Fruit fly (Drosophila melanogaster): ENCODE data around the gene LysE.

The LysE gene

dm6 chr3L:1166266-1166665 lies 46.4 kb upstream of the LysE start (continued):
- TF ChIP-seq bcd (GFP tag; optimal IDR thresholded peaks at IDR 0.05) = no peak
- TF ChIP-seq pan (optimal IDR thresholded peaks at IDR 0.05) = no peak
- no peak for TF ChIP-seq pan (GFP tag; optimal IDR thresholded peaks at IDR 0.05 in 1 of 2, IDR thresholded peaks at IDR 0.05 in 1 of 2)
- TF ChIP-seq NK7.1 (GFP tag; optimal IDR thresholded peaks at IDR 0.05) = no peak
- TF ChIP-seq CG12104 (GFP tag; optimal IDR thresholded peaks at IDR 0.05) = peak; percentile 54
- peak; percentile 29 for TF ChIP-seq Mes4 (GFP tag; optimal IDR thresholded peaks at IDR 0.05)
- TF ChIP-seq CG10431 (GFP tag; optimal IDR thresholded peaks at IDR 0.05) = peak; percentile 87
- no peak for TF ChIP-seq Lim3 (GFP tag; IDR thresholded peaks at IDR 0.05)
- TF ChIP-seq CG5245 (GFP tag; optimal IDR thresholded peaks at IDR 0.05) = no peak
- TF ChIP-seq zf30C (GFP tag; optimal IDR thresholded peaks at IDR 0.05) = no peak
- no peak for TF ChIP-seq crc (GFP tag; optimal IDR thresholded peaks at IDR 0.05)
- no peak for TF ChIP-seq dm (GFP tag; optimal IDR thresholded peaks at IDR 0.05)
- TF ChIP-seq schlank (tag; optimal IDR thresholded peaks at IDR 0.05) = no peak
- TF ChIP-seq p53 (GFP tag; optimal IDR thresholded peaks at IDR 0.05) = peak; percentile 34
- no peak for TF ChIP-seq wdn (GFP tag; IDR thresholded peaks at IDR 0.05)
- TF ChIP-seq Nf-YC (tag; optimal IDR thresholded peaks at IDR 0.05) = no peak
- no peak for TF ChIP-seq Meics (GFP tag; optimal IDR thresholded peaks at IDR 0.05)
- no peak for TF ChIP-seq CG18011 (GFP tag; optimal IDR thresholded peaks at IDR 0.05)
- no peak for TF ChIP-seq ind (GFP tag; optimal IDR thresholded peaks at IDR 0.05)
- no peak for TF ChIP-seq tin (GFP tag; optimal IDR thresholded peaks at IDR 0.05)
- TF ChIP-seq CG12391 (tag; optimal IDR thresholded peaks at IDR 0.05) = no peak
- no peak for TF ChIP-seq MBD-R2 (GFP tag; IDR thresholded peaks at IDR 0.05)
- peak; percentile 86 for TF ChIP-seq CG2202 (tag; optimal IDR thresholded peaks at IDR 0.05)
- TF ChIP-seq CG18764 (GFP tag; optimal IDR thresholded peaks at IDR 0.05) = peak; percentile 1
- TF ChIP-seq Max (GFP tag; optimal IDR thresholded peaks at IDR 0.05) = no peak
- TF ChIP-seq CG7556 (GFP tag; optimal IDR thresholded peaks at IDR 0.05) = peak; percentile 22
- peak; percentile 24 for TF ChIP-seq Fer2 (tag; optimal IDR thresholded peaks at IDR 0.05)
- TF ChIP-seq CG12744 (GFP tag; optimal IDR thresholded peaks at IDR 0.05) = no peak
- TF ChIP-seq CG3995 (GFP tag; optimal IDR thresholded peaks at IDR 0.05) = no peak
- TF ChIP-seq chn (GFP tag; optimal IDR thresholded peaks at IDR 0.05) = no peak
- TF ChIP-seq Med (GFP tag) = peak; percentile 81
- TF ChIP-seq z (GFP tag; IDR thresholded peaks at IDR 0.05) = peak; percentile 57; the same call in 1 of the 3 replicates
- no peak for TF ChIP-seq dysf (GFP tag; IDR thresholded peaks at IDR 0.05)
- no peak for TF ChIP-seq CG6654 (GFP tag; optimal IDR thresholded peaks at IDR 0.05)
- no peak for TF ChIP-seq tup (GFP tag; optimal IDR thresholded peaks at IDR 0.05)
- no peak for TF ChIP-seq jigr1 (GFP tag; IDR thresholded peaks at IDR 0.05)
- peak; percentile 55 for TF ChIP-seq CG15011 (GFP tag; optimal IDR thresholded peaks at IDR 0.05)
- TF ChIP-seq cas (GFP tag; IDR thresholded peaks at IDR 0.05) = no peak
- TF ChIP-seq CG17359 (tag; optimal IDR thresholded peaks at IDR 0.05) = peak; percentile 71
- TF ChIP-seq CG13624 (GFP tag; optimal IDR thresholded peaks at IDR 0.05) = no peak
- TF ChIP-seq Hr78 (GFP tag; optimal IDR thresholded peaks at IDR 0.05) = no peak
- TF ChIP-seq CG12299 (tag; optimal IDR thresholded peaks at IDR 0.05) = peak; percentile 37
- TF ChIP-seq fd64A (GFP tag; optimal IDR thresholded peaks at IDR 0.05) = peak; percentile 91
- TF ChIP-seq Deaf1 (tag; optimal IDR thresholded peaks at IDR 0.05) = no peak
- TF ChIP-seq oc (tag; optimal IDR thresholded peaks at IDR 0.05) = peak; percentile 51
- no peak for TF ChIP-seq pita (GFP tag; optimal IDR thresholded peaks at IDR 0.05)
- no peak for TF ChIP-seq en (GFP tag; optimal IDR thresholded peaks at IDR 0.05)
- no peak for TF ChIP-seq hth (optimal IDR thresholded peaks at IDR 0.05)
- peak; percentile 18 for TF ChIP-seq CG3281 (GFP tag; optimal IDR thresholded peaks at IDR 0.05)
- peak; percentile 71 for TF ChIP-seq lab (GFP tag; optimal IDR thresholded peaks at IDR 0.05)
- no peak for TF ChIP-seq CG15073 (GFP tag; optimal IDR thresholded peaks at IDR 0.05)
- TF ChIP-seq pzg (GFP tag; optimal IDR thresholded peaks at IDR 0.05) = no peak
- no peak for TF ChIP-seq CHES-1-like (GFP tag; optimal IDR thresholded peaks at IDR 0.05)
